Worm (Caenorhabditis elegans) whole organism, early embryonic: ENCODE measurements around the gene F25E5.9.

Source experiments
- ets-7 ChIP-seq: sonication (generic microtip); optimal IDR thresholded peaks from 2 replicates; lab custom pipeline; 2016; ENCODE audit warnings: missing genotype, missing genetic modification characterization, missing compliant biosample characterization
- tbx-11 ChIP-seq: fragments of 200-800 bp; sonication (Bioruptor generic); IDR thresholded peaks from 2 replicates; pipeline ENCODE4 v1.3.6; 2022; ENCODE audit warnings: missing genetic modification characterization, missing compliant biosample characterization

ce11 chrV:7460898-7461297 lies 23.2 kb upstream of the F25E5.9 start, which contains the start of gene srh-92:
- TF ChIP-seq tbx-11 (no peak), ets-7 (tag; lab: Kevin White, UChicago) (no peak)
